Fruit fly (Drosophila melanogaster) whole organism, embryonic: ENCODE measurements around the gene Ssk.
A peak's percentile ranks its signal among the peaks of the same experiment; 100 is the strongest.

Source experiments
- Aef1 ChIP-seq: fragments of 200-800 bp; sonication (Bioruptor generic); IDR thresholded peaks from 3 replicates; pipeline ENCODE4 v1.3.6; 2022; ENCODE audit warnings: missing biosample characterization, missing genetic modification characterization
- Asciz ChIP-seq: fragments of 200-800 bp; sonication (Bioruptor generic); optimal IDR thresholded peaks from 2 replicates; lab custom pipeline; 2017; ENCODE audit warnings: missing biosample characterization, mild to moderate bottlenecking, missing genetic modification characterization, missing genetic modification reagents
- Atf6 ChIP-seq: fragments of 200-800 bp; sonication (Bioruptor generic); IDR thresholded peaks from 2 replicates; pipeline ENCODE4 v1.3.6; 2022; ENCODE audit warnings: missing biosample characterization, missing genetic modification characterization
- Bteb2 ChIP-seq: fragments of 200-800 bp; sonication (Bioruptor generic); optimal IDR thresholded peaks from 2 replicates; lab custom pipeline; 2016; ENCODE audit warnings: missing biosample characterization, missing genetic modification characterization
- C15 ChIP-seq: fragments of 200-800 bp; sonication (Bioruptor generic); IDR thresholded peaks from 3 replicates; pipeline ENCODE4 v1.3.6; 2022; ENCODE audit warnings: missing biosample characterization, missing genetic modification characterization
- CG10462 ChIP-seq: fragments of 200-800 bp; sonication (Bioruptor generic); optimal IDR thresholded peaks from 2 replicates; lab custom pipeline; 2016; ENCODE audit warnings: missing biosample characterization, missing genetic modification characterization
- CG10959 ChIP-seq: fragments of 200-800 bp; sonication (Bioruptor generic); IDR thresholded peaks from 2 replicates; pipeline ENCODE4 v1.3.6; 2022; ENCODE audit warnings: missing biosample characterization, missing genetic modification characterization
- CG10979 ChIP-seq: fragments of 200-800 bp; sonication (Bioruptor generic); optimal IDR thresholded peaks from 2 replicates; lab custom pipeline; 2018; ENCODE audit warnings: missing biosample characterization, mild to moderate bottlenecking, missing genetic modification characterization, moderate library complexity
- CG11398 ChIP-seq: fragments of 200-800 bp; sonication (Bioruptor generic); optimal IDR thresholded peaks from 2 replicates; lab custom pipeline; 2016; ENCODE audit warnings: missing biosample characterization, missing genetic modification characterization
- CG12155 ChIP-seq: fragments of 200-800 bp; sonication (Bioruptor generic); optimal IDR thresholded peaks from 3 replicates; lab custom pipeline; 2016; ENCODE audit warnings: missing biosample characterization, missing genetic modification characterization
- CG12391 ChIP-seq: fragments of 200-800 bp; sonication (Bioruptor generic); optimal IDR thresholded peaks from 3 replicates; lab custom pipeline; 2018; ENCODE audit warnings: missing biosample characterization, mild to moderate bottlenecking, missing genetic modification characterization, moderate library complexity
- CG13424 ChIP-seq: fragments of 200-800 bp; sonication (Bioruptor generic); optimal IDR thresholded peaks from 2 replicates; lab custom pipeline; 2019; ENCODE audit warnings: missing biosample characterization, mild to moderate bottlenecking, missing genetic modification characterization, moderate library complexity
- CG15073 ChIP-seq: fragments of 200-800 bp; sonication (Bioruptor generic); optimal IDR thresholded peaks from 2 replicates; lab custom pipeline; 2016; ENCODE audit warnings: missing biosample characterization, missing genetic modification characterization
- CG18476 ChIP-seq: fragments of 200-800 bp; sonication (Bioruptor generic); optimal IDR thresholded peaks from 2 replicates; lab custom pipeline; 2016; ENCODE audit warnings: missing biosample characterization, mild to moderate bottlenecking, missing genetic modification characterization
- CG32532 ChIP-seq: fragments of 200-800 bp; sonication (Bioruptor generic); IDR thresholded peaks from 2 replicates; pipeline ENCODE4 v1.3.6; 2022; ENCODE audit warnings: missing biosample characterization, missing genetic modification characterization
- CG43689 ChIP-seq: fragments of 200-800 bp; sonication (Bioruptor generic); IDR thresholded peaks from 2 replicates; pipeline ENCODE4 v1.3.6; 2022; ENCODE audit warnings: missing biosample characterization, missing genetic modification characterization
- CG6689 ChIP-seq: fragments of 200-800 bp; sonication (Bioruptor generic); IDR thresholded peaks from 2 replicates; pipeline ENCODE4 v1.3.6; 2022; ENCODE audit warnings: missing biosample characterization, missing genetic modification characterization
- CG7786 ChIP-seq: fragments of 200-800 bp; sonication (Bioruptor generic); optimal IDR thresholded peaks from 2 replicates; lab custom pipeline; 2016; ENCODE audit warnings: missing biosample characterization, missing genetic modification characterization
- CG7987 ChIP-seq: fragments of 200-800 bp; sonication (Bioruptor generic); optimal IDR thresholded peaks from 2 replicates; lab custom pipeline; 2018; ENCODE audit warnings: missing biosample characterization, mild to moderate bottlenecking, missing genetic modification characterization, moderate library complexity
- CG8765 ChIP-seq: fragments of 200-800 bp; sonication (Bioruptor generic); IDR thresholded peaks from 2 replicates; pipeline ENCODE4 v1.3.6; 2022; ENCODE audit warnings: missing biosample characterization, missing genetic modification characterization
- CoRest ChIP-seq: fragments of 200-800 bp; sonication (Bioruptor generic); optimal IDR thresholded peaks from 3 replicates; lab custom pipeline; 2018; ENCODE audit warnings: missing biosample characterization, mild to moderate bottlenecking, missing genetic modification characterization, moderate library complexity
- D ChIP-seq, 2 experiments: fragments of 200-800 bp in 1 of 2; fragments of >200 bp in 1 of 2; sonication (Bioruptor generic) in 1 of 2; optimal IDR thresholded peaks; 2 replicates in 1 of 2; 3 replicates in 1 of 2; lab custom pipeline; 2017; ENCODE audit warnings: mild to moderate bottlenecking in 1 of 2, missing biosample characterization in 1 of 2, missing genetic modification characterization in 1 of 2, missing genetic modification reagents in 1 of 2
- E2f2 ChIP-seq: fragments of 200-800 bp; sonication (Bioruptor generic); IDR thresholded peaks from 2 replicates; pipeline ENCODE4 v1.3.6; 2022; ENCODE audit warnings: missing biosample characterization, missing genetic modification characterization
- Fer3 ChIP-seq: fragments of 200-800 bp; sonication (Bioruptor generic); optimal IDR thresholded peaks from 2 replicates; lab custom pipeline; 2018; ENCODE audit warnings: missing biosample characterization, mild to moderate bottlenecking, missing genetic modification characterization, moderate library complexity
- HmgZ ChIP-seq: fragments of 200-800 bp; sonication (Bioruptor generic); optimal IDR thresholded peaks from 2 replicates; lab custom pipeline; 2018; ENCODE audit warnings: missing biosample characterization, mild to moderate bottlenecking, missing genetic modification characterization
- Hmr ChIP-seq: fragments of 200-800 bp; sonication (Bioruptor generic); optimal IDR thresholded peaks from 3 replicates; lab custom pipeline; 2017; ENCODE audit warnings: mild to moderate bottlenecking, missing biosample characterization, missing genetic modification reagents, missing genetic modification characterization
- Hr51 ChIP-seq, 2 experiments: fragments of 200-800 bp; sonication (Bioruptor generic); optimal IDR thresholded peaks; 2 replicates in 1 of 2; 3 replicates in 1 of 2; lab custom pipeline; 2016 to 2018; ENCODE audit warnings: missing biosample characterization in 2 of 2, missing genetic modification characterization in 2 of 2, mild to moderate bottlenecking in 1 of 2, moderate library complexity in 1 of 2
- NK7.1 ChIP-seq: fragments of 200-800 bp; sonication (Bioruptor generic); optimal IDR thresholded peaks from 3 replicates; lab custom pipeline; 2016; ENCODE audit warnings: missing biosample characterization, missing genetic modification characterization
- ato ChIP-seq: fragments of 200-800 bp; sonication (Bioruptor generic); IDR thresholded peaks from 2 replicates; pipeline ENCODE4 v1.3.6; 2022; ENCODE audit warnings: missing biosample characterization, missing genetic modification characterization; ENCODE audit not compliant: partially characterized antibody
- caup ChIP-seq: fragments of 200-800 bp; sonication (Bioruptor generic); optimal IDR thresholded peaks from 3 replicates; lab custom pipeline; 2017; ENCODE audit warnings: missing biosample characterization, mild to moderate bottlenecking, missing genetic modification characterization, moderate library complexity; ENCODE audit not compliant: severe bottlenecking
- crol ChIP-seq: fragments of 200-800 bp; sonication (Bioruptor generic); IDR thresholded peaks from 2 replicates; pipeline ENCODE4 v1.3.6; 2022; ENCODE audit warnings: missing biosample characterization, missing genetic modification characterization
- dimm ChIP-seq: fragments of 200-800 bp; sonication (Bioruptor generic); IDR thresholded peaks from 2 replicates; pipeline ENCODE4 v1.3.6; 2022; ENCODE audit warnings: missing biosample characterization, missing genetic modification characterization
- emc ChIP-seq: fragments of 200-800 bp; sonication (Bioruptor generic); optimal IDR thresholded peaks from 2 replicates; lab custom pipeline; 2016; ENCODE audit warnings: missing biosample characterization, missing genetic modification characterization
- eyg ChIP-seq: fragments of 200-800 bp; sonication (Bioruptor generic); optimal IDR thresholded peaks from 3 replicates; lab custom pipeline; 2016; ENCODE audit warnings: missing biosample characterization, missing genetic modification characterization
- gem ChIP-seq: fragments of 200-800 bp; sonication (Bioruptor generic); optimal IDR thresholded peaks from 2 replicates; lab custom pipeline; 2019; ENCODE audit warnings: missing biosample characterization, mild to moderate bottlenecking, missing genetic modification characterization, moderate library complexity
- inv ChIP-seq: fragments of 200-800 bp; sonication (Bioruptor generic); IDR thresholded peaks from 2 replicates; pipeline ENCODE4 v1.3.6; 2022; ENCODE audit warnings: missing biosample characterization, missing genetic modification characterization; ENCODE audit not compliant: partially characterized antibody
- jigr1 ChIP-seq: fragments of 200-800 bp; sonication (Bioruptor generic); IDR thresholded peaks from 3 replicates; pipeline ENCODE4 v1.3.6; 2022; ENCODE audit warnings: missing biosample characterization, missing genetic modification characterization
- prd ChIP-seq, 3 experiments: fragments of >200 bp in 2 of 3; fragments of 200-800 bp in 1 of 3; sonication (Bioruptor generic) in 1 of 3; optimal IDR thresholded peaks in 2 of 3; IDR thresholded peaks in 1 of 3; 2 replicates in 2 of 3; 3 replicates in 1 of 3; pipeline versions ENCODE4 v1.3.6 to Lab custom; 2017 to 2022; ENCODE audit warnings: missing biosample characterization in 1 of 3, missing genetic modification characterization in 1 of 3
- schlank ChIP-seq: fragments of 200-800 bp; sonication (Bioruptor generic); optimal IDR thresholded peaks from 2 replicates; lab custom pipeline; 2018; ENCODE audit warnings: missing biosample characterization, mild to moderate bottlenecking, missing genetic modification characterization
- sim ChIP-seq: fragments of 200-800 bp; sonication (Bioruptor generic); IDR thresholded peaks from 2 replicates; pipeline ENCODE4 v1.3.6; 2022; ENCODE audit warnings: missing biosample characterization, missing genetic modification characterization
- sima ChIP-seq: fragments of 200-800 bp; sonication (Bioruptor generic); optimal IDR thresholded peaks from 2 replicates; lab custom pipeline; 2016; ENCODE audit warnings: missing biosample characterization, missing genetic modification characterization
- sna ChIP-seq: fragments of 200-800 bp; sonication (Bioruptor generic); IDR thresholded peaks from 2 replicates; pipeline ENCODE4 v1.3.6; 2022; ENCODE audit warnings: missing biosample characterization, missing genetic modification characterization; ENCODE audit not compliant: partially characterized antibody
- stc ChIP-seq: fragments of 200-800 bp; sonication (Bioruptor generic); IDR thresholded peaks from 2 replicates; pipeline ENCODE4 v1.3.6; 2022; ENCODE audit warnings: missing biosample characterization, missing genetic modification characterization
- tap ChIP-seq: fragments of 200-800 bp; optimal IDR thresholded peaks from 3 replicates; lab custom pipeline; 2019; ENCODE audit warnings: missing biosample characterization, mild to moderate bottlenecking, missing genetic modification characterization, moderate library complexity
- tio ChIP-seq: fragments of 200-800 bp; sonication (Bioruptor generic); optimal IDR thresholded peaks from 2 replicates; lab custom pipeline; 2017; ENCODE audit warnings: missing biosample characterization, missing genetic modification characterization, inconsistent platforms
- unpg ChIP-seq: fragments of 200-800 bp; sonication (Bioruptor generic); optimal IDR thresholded peaks from 3 replicates; lab custom pipeline; 2018; ENCODE audit warnings: missing biosample characterization, mild to moderate bottlenecking, missing genetic modification characterization, moderate library complexity
- vvl ChIP-seq: fragments of 200-800 bp; sonication (Bioruptor generic); IDR thresholded peaks from 2 replicates; pipeline ENCODE4 v1.3.6; 2022; ENCODE audit warnings: missing biosample characterization, missing genetic modification characterization
- zfh1 ChIP-seq: fragments of 200-800 bp; sonication (Bioruptor generic); IDR thresholded peaks from 3 replicates; pipeline ENCODE4 v1.3.6; 2022; ENCODE audit warnings: missing biosample characterization, missing genetic modification characterization

Ssk gene

dm6 chr3L:20183345-20184088 is 4.8 kb upstream of the Ssk start (continued):
- peak; percentile 7 for TF ChIP-seq tap
- TF ChIP-seq tio (GFP tag; lab: Kevin White, UChicago), result peak; percentile 61
- no peak for TF ChIP-seq jigr1 (GFP tag; lab: Robert Waterston, UW)
- TF ChIP-seq sim (GFP tag; lab: Robert Waterston, UW), result no peak
- no peak for TF ChIP-seq D (optimal IDR thresholded peaks at IDR 0.05; lab: Kevin White, UChicago)
- peak; percentile 8 for TF ChIP-seq D (GFP tag; optimal IDR thresholded peaks at IDR 0.05; lab: Kevin White, UChicago)
- TF ChIP-seq CG18476, result peak; percentile 32
- no peak for TF ChIP-seq HmgZ (tag; lab: Kevin White, UChicago)
- no peak for TF ChIP-seq CG43689
- TF ChIP-seq sna, result no peak
- no peak for TF ChIP-seq CG11398
- peak; percentile 43 for TF ChIP-seq CG6689 (GFP tag; lab: Robert Waterston, UW)
- peak; percentile 51 for TF ChIP-seq CG10979 (tag; lab: Kevin White, UChicago)
- no peak for TF ChIP-seq emc (GFP tag; lab: Kevin White, UChicago)
- 0 out of 3 replicates have a peak, but pooled peaks have one; percentile 40 for TF ChIP-seq zfh1 (GFP tag; lab: Robert Waterston, UW)
- TF ChIP-seq CG10462 (GFP tag; lab: Kevin White, UChicago), result no peak
- TF ChIP-seq Asciz (GFP tag; lab: Kevin White, UChicago), result no peak
- TF ChIP-seq CG15073 (GFP tag; lab: Kevin White, UChicago), result no peak
- TF ChIP-seq CG12391 (tag; lab: Kevin White, UChicago), result peak; percentile 60
- 0 out of 2 replicates have a peak, but pooled peaks have one; percentile 13 for TF ChIP-seq stc (GFP tag; lab: Robert Waterston, UW)
- peak; percentile 30 for TF ChIP-seq CG7786 (GFP tag; lab: Kevin White, UChicago)
- TF ChIP-seq CG32532, result peak; percentile 29; the same call in 1 of the 2 replicates
- TF ChIP-seq dimm (GFP tag; lab: Robert Waterston, UW), result no peak
- TF ChIP-seq CG13424 (tag; lab: Kevin White, UChicago), result peak; percentile 60
- no peak for TF ChIP-seq sima (GFP tag; lab: Kevin White, UChicago)
- TF ChIP-seq CG10959 (GFP tag; lab: Robert Waterston, UW), result no peak
- TF ChIP-seq inv, result no peak
- TF ChIP-seq prd (optimal IDR thresholded peaks at IDR 0.05; lab: Kevin White, UChicago), result no peak
- TF ChIP-seq prd (GFP tag; IDR thresholded peaks at IDR 0.05; lab: Robert Waterston, UW), result peak; percentile 58; the same call in 1 of the 3 replicates
- TF ChIP-seq Hmr, result peak; percentile 39
- no peak for TF ChIP-seq CG12155 (GFP tag; lab: Kevin White, UChicago)
- no peak for TF ChIP-seq C15 (GFP tag; lab: Robert Waterston, UW)
- TF ChIP-seq NK7.1, result no peak
- TF ChIP-seq gem (tag; lab: Kevin White, UChicago), result peak; percentile 75
- TF ChIP-seq Fer3 (tag; lab: Kevin White, UChicago), result peak; percentile 57
- no peak for TF ChIP-seq schlank (tag; lab: Kevin White, UChicago)
- TF ChIP-seq ato (GFP tag; lab: Robert Waterston, UW), result no peak
- peak; percentile 55 for TF ChIP-seq Atf6 (GFP tag; lab: Robert Waterston, UW)
- TF ChIP-seq CG7987, result no peak
- TF ChIP-seq vvl (GFP tag; lab: Robert Waterston, UW), result peak; percentile 34; the same call in 1 of the 2 replicates
- TF ChIP-seq eyg (GFP tag; lab: Kevin White, UChicago), result no peak
- TF ChIP-seq Hr51 (GFP tag; optimal IDR thresholded peaks at IDR 0.05; lab: Kevin White, UChicago), result peak; percentile 25 to 64
- no peak for TF ChIP-seq Bteb2
- peak; percentile 43; the same call in 2 of the 3 replicates for TF ChIP-seq Aef1 (GFP tag; lab: Robert Waterston, UW)
- peak; percentile 86 for TF ChIP-seq crol (GFP tag; lab: Robert Waterston, UW)
- peak; percentile 53 for TF ChIP-seq unpg
- no peak for TF ChIP-seq CG8765 (GFP tag; lab: Robert Waterston, UW)
- peak; percentile 27 for TF ChIP-seq caup (GFP tag; lab: Kevin White, UChicago)
- TF ChIP-seq E2f2 (GFP tag; lab: Robert Waterston, UW), result no peak
- peak; percentile 55 for TF ChIP-seq CoRest
